Fruit fly (Drosophila melanogaster) whole organism, embryonic: ENCODE results near the gene kel.

Source experiments
- CG10321 ChIP-seq: fragments of 200-800 bp; sonication (Bioruptor generic); IDR thresholded peaks from 2 replicates; pipeline ENCODE4 v1.3.6; 2022; ENCODE audit warnings: missing biosample characterization, missing genetic modification characterization
- CG10979 ChIP-seq: fragments of 200-800 bp; sonication (Bioruptor generic); optimal IDR thresholded peaks from 2 replicates; lab custom pipeline; 2018; ENCODE audit warnings: missing biosample characterization, mild to moderate bottlenecking, missing genetic modification characterization, moderate library complexity
- CG11560 ChIP-seq: fragments of 200-800 bp; sonication (Bioruptor generic); IDR thresholded peaks from 3 replicates; pipeline ENCODE4 v1.3.6; 2022; ENCODE audit warnings: missing biosample characterization, missing genetic modification characterization
- CG11695 ChIP-seq: fragments of 200-800 bp; sonication (Bioruptor generic); IDR thresholded peaks from 3 replicates; pipeline ENCODE4 v1.3.6; 2022; ENCODE audit warnings: missing biosample characterization, missing genetic modification characterization
- CG12236 ChIP-seq: fragments of 200-800 bp; sonication (Bioruptor generic); optimal IDR thresholded peaks from 2 replicates; lab custom pipeline; 2016; ENCODE audit warnings: missing biosample characterization, missing genetic modification characterization
- CG1529 ChIP-seq: fragments of 200-800 bp; sonication (Bioruptor generic); optimal IDR thresholded peaks from 3 replicates; lab custom pipeline; 2018; ENCODE audit warnings: missing biosample characterization, missing genetic modification characterization
- CG1602 ChIP-seq: fragments of 200-800 bp; sonication (Bioruptor generic); optimal IDR thresholded peaks from 3 replicates; lab custom pipeline; 2016; ENCODE audit warnings: missing biosample characterization, missing genetic modification characterization
- CG16815 ChIP-seq: fragments of 200-800 bp; sonication (Bioruptor generic); optimal IDR thresholded peaks from 3 replicates; lab custom pipeline; 2017; ENCODE audit warnings: missing biosample characterization, mild to moderate bottlenecking, missing genetic modification characterization
- CG17829 ChIP-seq: fragments of 200-800 bp; optimal IDR thresholded peaks from 2 replicates; lab custom pipeline; 2019; ENCODE audit warnings: missing biosample characterization, mild to moderate bottlenecking, missing genetic modification characterization, moderate library complexity
- CG30020 ChIP-seq: fragments of 200-800 bp; optimal IDR thresholded peaks from 2 replicates; lab custom pipeline; 2019; ENCODE audit warnings: missing biosample characterization, mild to moderate bottlenecking, missing genetic modification characterization, moderate library complexity
- CG31365 ChIP-seq: fragments of 200-800 bp; sonication (Bioruptor generic); optimal IDR thresholded peaks from 2 replicates; lab custom pipeline; 2018; ENCODE audit warnings: missing biosample characterization, mild to moderate bottlenecking, missing genetic modification characterization
- CG4328 ChIP-seq: fragments of 200-800 bp; sonication (Bioruptor generic); optimal IDR thresholded peaks from 3 replicates; lab custom pipeline; 2017; ENCODE audit warnings: missing biosample characterization, missing genetic modification reagents, missing genetic modification characterization
- CG4854 ChIP-seq: fragments of 200-800 bp; sonication (Bioruptor generic); optimal IDR thresholded peaks from 2 replicates; lab custom pipeline; 2016; ENCODE audit warnings: missing biosample characterization, missing genetic modification characterization, inconsistent platforms
- CG6272 ChIP-seq: fragments of 200-800 bp; sonication (Bioruptor generic); IDR thresholded peaks from 2 replicates; pipeline ENCODE4 v1.3.6; 2022; ENCODE audit warnings: missing biosample characterization, missing genetic modification characterization
- CG7963 ChIP-seq: fragments of 200-800 bp; sonication (Bioruptor generic); IDR thresholded peaks from 3 replicates; pipeline ENCODE4 v1.3.6; 2022; ENCODE audit warnings: missing biosample characterization, missing genetic modification characterization; ENCODE audit not compliant: partially characterized antibody
- CG8089 ChIP-seq: fragments of 200-800 bp; sonication (Bioruptor generic); optimal IDR thresholded peaks from 3 replicates; lab custom pipeline; 2016; ENCODE audit warnings: missing biosample characterization, missing genetic modification characterization
- D ChIP-seq, 2 experiments: fragments of 200-800 bp in 1 of 2; fragments of >200 bp in 1 of 2; sonication (Bioruptor generic) in 1 of 2; optimal IDR thresholded peaks; 2 replicates in 1 of 2; 3 replicates in 1 of 2; lab custom pipeline; 2017; ENCODE audit warnings: mild to moderate bottlenecking in 1 of 2, missing biosample characterization in 1 of 2, missing genetic modification characterization in 1 of 2, missing genetic modification reagents in 1 of 2
- D19A ChIP-seq: fragments of 200-800 bp; optimal IDR thresholded peaks from 3 replicates; lab custom pipeline; 2019; ENCODE audit warnings: missing biosample characterization, mild to moderate bottlenecking, missing genetic modification characterization, moderate library complexity
- HLH4C ChIP-seq: fragments of 200-800 bp; sonication (Bioruptor generic); IDR thresholded peaks from 3 replicates; pipeline ENCODE4 v1.3.6; 2022; ENCODE audit warnings: missing biosample characterization, missing genetic modification characterization; ENCODE audit not compliant: partially characterized antibody
- HmgD ChIP-seq: fragments of 200-800 bp; sonication (Bioruptor generic); optimal IDR thresholded peaks from 3 replicates; lab custom pipeline; 2016; ENCODE audit warnings: missing biosample characterization, missing genetic modification characterization
- Lpt ChIP-seq: fragments of >200 bp; optimal IDR thresholded peaks from 2 replicates; lab custom pipeline; 2018; ENCODE audit warnings: missing biosample characterization, missing genetic modification characterization
- Med ChIP-seq: fragments of 200-800 bp; sonication (Bioruptor generic); peaks from one replicate; lab custom pipeline; 2016; ENCODE audit warnings: missing biosample characterization, missing genetic modification characterization, mild to moderate bottlenecking, inconsistent platforms, moderate library complexity
- Nf-YA ChIP-seq: fragments of 200-800 bp; sonication (Bioruptor generic); IDR thresholded peaks from 2 replicates; pipeline ENCODE4 v1.3.6; 2022; ENCODE audit warnings: missing biosample characterization, missing genetic modification characterization
- Nf-YB ChIP-seq: fragments of 200-800 bp; sonication (Bioruptor generic); optimal IDR thresholded peaks from 3 replicates; lab custom pipeline; 2019; ENCODE audit warnings: missing biosample characterization, mild to moderate bottlenecking, missing genetic modification characterization, moderate library complexity
- NfI ChIP-seq: fragments of 200-800 bp; sonication (Bioruptor generic); optimal IDR thresholded peaks from 3 replicates; lab custom pipeline; 2018; ENCODE audit warnings: missing biosample characterization, mild to moderate bottlenecking, missing genetic modification characterization, moderate library complexity
- Oaz ChIP-seq: fragments of 200-800 bp; sonication (Bioruptor generic); IDR thresholded peaks from 2 replicates; pipeline ENCODE4 v1.3.6; 2022; ENCODE audit warnings: missing biosample characterization, missing genetic modification characterization
- Sin3A ChIP-seq: fragments of >200 bp; optimal IDR thresholded peaks from 2 replicates; lab custom pipeline; 2018
- Stat92E ChIP-seq, 3 experiments: fragments of >200 bp in 2 of 3; fragments of 200-800 bp in 1 of 3; sonication (Bioruptor generic) in 1 of 3; optimal IDR thresholded peaks; 2 replicates each; lab custom pipeline; 2017 to 2019; ENCODE audit warnings: missing biosample characterization in 3 of 3, missing genetic modification characterization in 3 of 3, mild to moderate bottlenecking in 1 of 3, moderate library complexity in 1 of 3
- YL-1 ChIP-seq: fragments of 200-800 bp; sonication (Bioruptor generic); optimal IDR thresholded peaks from 3 replicates; lab custom pipeline; 2017; ENCODE audit warnings: missing biosample characterization, mild to moderate bottlenecking, missing genetic modification characterization
- al ChIP-seq: fragments of 200-800 bp; sonication (Bioruptor generic); IDR thresholded peaks from 2 replicates; pipeline ENCODE4 v1.3.6; 2022; ENCODE audit warnings: missing biosample characterization, missing genetic modification characterization
- ap ChIP-seq: fragments of 200-800 bp; sonication (Bioruptor generic); IDR thresholded peaks from 2 replicates; pipeline ENCODE4 v1.3.6; 2022; ENCODE audit warnings: missing biosample characterization, missing genetic modification characterization
- bbx ChIP-seq: fragments of 200-800 bp; sonication (Bioruptor generic); IDR thresholded peaks from 2 replicates; pipeline ENCODE4 v1.3.6; 2022; ENCODE audit warnings: missing biosample characterization, missing genetic modification characterization; ENCODE audit not compliant: partially characterized antibody
- bcd ChIP-seq: fragments of 200-800 bp; sonication (Bioruptor generic); optimal IDR thresholded peaks from 2 replicates; lab custom pipeline; 2017; ENCODE audit warnings: missing biosample characterization, mild to moderate bottlenecking, missing genetic modification characterization
- bowl ChIP-seq: fragments of 200-800 bp; sonication (Bioruptor generic); IDR thresholded peaks from 2 replicates; pipeline ENCODE4 v1.3.6; 2022; ENCODE audit warnings: missing biosample characterization, missing genetic modification characterization
- br ChIP-seq: fragments of >200 bp; optimal IDR thresholded peaks from 2 replicates; lab custom pipeline; 2017
- da ChIP-seq: fragments of 200-800 bp; sonication (Bioruptor generic); optimal IDR thresholded peaks from 2 replicates; lab custom pipeline; 2016; ENCODE audit warnings: missing biosample characterization, missing genetic modification characterization
- dmrt11E ChIP-seq: fragments of 200-800 bp; sonication (Bioruptor generic); optimal IDR thresholded peaks from 3 replicates; lab custom pipeline; 2018; ENCODE audit warnings: missing biosample characterization, mild to moderate bottlenecking, missing genetic modification characterization, moderate library complexity
- gcm ChIP-seq: fragments of 200-800 bp; sonication (Bioruptor generic); optimal IDR thresholded peaks from 2 replicates; lab custom pipeline; 2019; ENCODE audit warnings: missing biosample characterization, mild to moderate bottlenecking, missing genetic modification characterization, moderate library complexity
- gro ChIP-seq: fragments of 200-800 bp; sonication (Bioruptor generic); optimal IDR thresholded peaks from 2 replicates; lab custom pipeline; 2016; ENCODE audit warnings: missing biosample characterization, missing genetic modification characterization
- hb ChIP-seq: fragments of 200-800 bp; sonication (Bioruptor generic); IDR thresholded peaks from 3 replicates; pipeline ENCODE4 v1.3.6; 2022; ENCODE audit warnings: missing biosample characterization, missing genetic modification characterization; ENCODE audit not compliant: partially characterized antibody
- hkb ChIP-seq, 2 experiments: fragments of 200-800 bp in 1 of 2; fragments of >200 bp in 1 of 2; sonication (Bioruptor generic) in 1 of 2; IDR thresholded peaks in 1 of 2; optimal IDR thresholded peaks in 1 of 2; 2 replicates each; pipeline versions ENCODE4 v1.3.6 to Lab custom; 2017 to 2022; ENCODE audit warnings: missing biosample characterization in 1 of 2, missing genetic modification characterization in 1 of 2
- klu ChIP-seq: fragments of 200-800 bp; sonication (Bioruptor generic); IDR thresholded peaks from 2 replicates; pipeline ENCODE4 v1.3.6; 2022; ENCODE audit warnings: missing biosample characterization, missing genetic modification characterization
- mam ChIP-seq: fragments of 200-800 bp; sonication (Bioruptor generic); optimal IDR thresholded peaks from 3 replicates; lab custom pipeline; 2016; ENCODE audit warnings: missing biosample characterization, missing genetic modification characterization
- peb ChIP-seq: fragments of 200-800 bp; sonication (Bioruptor generic); IDR thresholded peaks from 2 replicates; pipeline ENCODE4 v1.3.6; 2022; ENCODE audit warnings: missing biosample characterization, missing genetic modification characterization
- prd ChIP-seq, 3 experiments: fragments of >200 bp in 2 of 3; fragments of 200-800 bp in 1 of 3; sonication (Bioruptor generic) in 1 of 3; optimal IDR thresholded peaks in 2 of 3; IDR thresholded peaks in 1 of 3; 2 replicates in 2 of 3; 3 replicates in 1 of 3; pipeline versions ENCODE4 v1.3.6 to Lab custom; 2017 to 2022; ENCODE audit warnings: missing biosample characterization in 1 of 3, missing genetic modification characterization in 1 of 3
- pros ChIP-seq: fragments of 200-800 bp; sonication (Bioruptor generic); optimal IDR thresholded peaks from 3 replicates; lab custom pipeline; 2019; ENCODE audit warnings: missing biosample characterization, mild to moderate bottlenecking, missing genetic modification characterization, moderate library complexity
- row ChIP-seq: fragments of 200-800 bp; sonication (Bioruptor generic); IDR thresholded peaks from 3 replicates; pipeline ENCODE4 v1.3.6; 2022; ENCODE audit warnings: missing biosample characterization, missing genetic modification characterization
- schlank ChIP-seq: fragments of 200-800 bp; sonication (Bioruptor generic); optimal IDR thresholded peaks from 2 replicates; lab custom pipeline; 2018; ENCODE audit warnings: missing biosample characterization, mild to moderate bottlenecking, missing genetic modification characterization
- tx ChIP-seq: fragments of 200-800 bp; sonication (Bioruptor generic); optimal IDR thresholded peaks from 2 replicates; lab custom pipeline; 2016; ENCODE audit warnings: missing biosample characterization, missing genetic modification characterization

The kel gene

DNA sequence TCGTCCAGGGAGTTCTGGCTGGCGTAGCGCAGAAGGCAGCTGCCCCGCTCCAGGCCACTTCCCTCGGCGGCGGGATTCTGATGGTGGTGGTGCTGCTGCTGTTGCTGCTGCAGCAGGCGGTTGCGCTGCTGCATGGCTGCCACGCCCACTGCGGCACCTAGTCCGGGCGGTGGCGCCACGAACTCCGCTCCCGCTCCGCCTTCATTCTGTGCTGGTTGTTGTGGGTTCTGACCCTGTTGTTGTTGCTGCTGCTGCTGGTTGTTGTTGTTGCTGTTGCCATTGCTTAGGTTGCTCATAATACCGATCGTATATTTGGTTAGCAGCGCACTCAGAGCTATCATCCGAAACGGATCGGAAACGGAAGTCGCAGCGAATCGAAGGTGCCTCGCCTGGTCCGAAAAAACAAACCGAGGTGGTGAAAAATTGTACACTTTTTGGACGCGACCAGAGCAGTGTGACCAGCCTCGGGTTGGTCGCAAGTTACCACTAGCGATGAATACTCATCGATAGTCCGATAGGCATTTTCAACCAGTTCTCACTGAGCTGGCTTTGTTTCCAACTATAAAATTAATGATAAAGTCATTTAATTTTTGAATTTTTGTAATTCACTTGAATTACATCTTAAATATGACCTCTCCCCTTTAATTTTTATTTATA lies at the start of gene kel (continued):
- TF ChIP-seq D (optimal IDR thresholded peaks at IDR 0.05; lab: Kevin White, UChicago) (no peak), D (GFP tag; optimal IDR thresholded peaks at IDR 0.05; lab: Kevin White, UChicago) (no peak), Nf-YB (GFP tag; lab: Kevin White, UChicago) (no peak), al (GFP tag; lab: Robert Waterston, UW) (no peak), CG1602 (no peak), CG30020 (tag; lab: Kevin White, UChicago) (peak; percentile 84), NfI (peak; percentile 40), CG6272 (GFP tag; lab: Robert Waterston, UW) (no peak), CG4328 (peak; percentile 46), gcm (no peak), bowl (GFP tag; lab: Robert Waterston, UW) (no peak), hkb (optimal IDR thresholded peaks at IDR 0.05; lab: Kevin White, UChicago) (no peak), hkb (GFP tag; IDR thresholded peaks at IDR 0.05; lab: Robert Waterston, UW) (peak; percentile 66), Sin3A (lab: Kevin White, UChicago) (peak; percentile 28), CG31365 (peak; percentile 58), CG11695 (GFP tag; lab: Robert Waterston, UW) (0 out of 3 replicates have a peak, but pooled peaks have one; percentile 22), hb (GFP tag; lab: Robert Waterston, UW) (peak; percentile 66; the same call in 1 of the 3 replicates), pros (GFP tag; lab: Kevin White, UChicago) (no peak), CG10979 (tag; lab: Kevin White, UChicago) (peak; percentile 50), gro (GFP tag; lab: Kevin White, UChicago) (peak; percentile 81), CG1529 (peak; percentile 7), CG17829 (tag; lab: Kevin White, UChicago) (peak; percentile 61), Med (GFP tag; lab: Kevin White, UChicago) (peak; percentile 93), CG16815 (GFP tag; lab: Kevin White, UChicago) (no peak), dmrt11E (tag; lab: Kevin White, UChicago) (peak; percentile 26), Stat92E (GFP tag; optimal IDR thresholded peaks at IDR 0.05; lab: Kevin White, UChicago) (peak in 1 of 3 experiments; percentile 60), Lpt (GFP tag; lab: Kevin White, UChicago) (no peak), HLH4C (GFP tag; lab: Robert Waterston, UW) (peak; percentile 78), tx (no peak), D19A (tag; lab: Kevin White, UChicago) (no peak), CG8089 (GFP tag; lab: Kevin White, UChicago) (peak; percentile 18), CG11560 (no peak), CG12236 (GFP tag; lab: Kevin White, UChicago) (peak; percentile 13), klu (GFP tag; lab: Robert Waterston, UW) (no peak), ap (no peak), mam (GFP tag; lab: Kevin White, UChicago) (peak; percentile 34), da (no peak), bcd (GFP tag; lab: Kevin White, UChicago) (peak; percentile 42), Nf-YA (GFP tag; lab: Robert Waterston, UW) (no peak), CG10321 (GFP tag; lab: Robert Waterston, UW) (no peak), prd (optimal IDR thresholded peaks at IDR 0.05; lab: Kevin White, UChicago) (no peak), prd (GFP tag; IDR thresholded peaks at IDR 0.05; lab: Robert Waterston, UW) (peak; percentile 23; the same call in 1 of the 3 replicates), schlank (tag; lab: Kevin White, UChicago) (peak; percentile 66), peb (GFP tag; lab: Robert Waterston, UW) (no peak), HmgD (GFP tag; lab: Kevin White, UChicago) (peak; percentile 37), YL-1 (peak; percentile 78), CG4854 (GFP tag; lab: Kevin White, UChicago) (no peak), br (no peak), Oaz (GFP tag; lab: Robert Waterston, UW) (no peak), CG7963 (peak; percentile 71), bbx (GFP tag; lab: Robert Waterston, UW) (peak; percentile 87), row (GFP tag; lab: Robert Waterston, UW) (peak; percentile 73)
